Worm (Caenorhabditis elegans): ENCODE data around the gene F07C6.6.

ce11 chrIV:12789088-12789487, 3.5 kb upstream of the F07C6.6 start, which contains the start of gene F07C6.3:
- TF ChIP-seq ztf-4 (tag; optimal IDR thresholded peaks at IDR 0.05): no peak
- no peak for TF ChIP-seq nhr-77 (tag; optimal IDR thresholded peaks at IDR 0.05)
- no peak for TF ChIP-seq ceh-90 (tag; optimal IDR thresholded peaks at IDR 0.05)
- no peak for TF ChIP-seq tlp-1 (tag; optimal IDR thresholded peaks at IDR 0.05)
- no peak for TF ChIP-seq lin-39 (tag; optimal IDR thresholded peaks at IDR 0.05)
- TF ChIP-seq pqm-1 (tag; optimal IDR thresholded peaks at IDR 0.05): no peak
- no peak for TF ChIP-seq nhr-11 (tag; optimal IDR thresholded peaks at IDR 0.05)
- no peak for TF ChIP-seq sptf-1 (tag; optimal IDR thresholded peaks at IDR 0.05)
- TF ChIP-seq sup-37 (GFP tag; optimal IDR thresholded peaks at IDR 0.05): no peak
